Fruit fly (Drosophila melanogaster): ENCODE measurements around the gene Syx16.

dm6 chrX:20418864-20419263 is 25.3 kb upstream of the Syx16 start, which contains the start of gene Obp19c:
- TF ChIP-seq psq (optimal IDR thresholded peaks at IDR 0.05) = no peak
- no peak for TF ChIP-seq usp (GFP tag; optimal IDR thresholded peaks at IDR 0.05)
- no peak for TF ChIP-seq CG8478 (optimal IDR thresholded peaks at IDR 0.05)
